Worm (Caenorhabditis elegans) whole organism, L1 larva: Measurements from ENCODE around the gene M88.4.

ENCODE experiments used
- ama-1 ChIP-seq: fragments of 150-350 bp; optimal IDR thresholded peaks from 2 replicates; lab custom pipeline; 2014
- egl-27 ChIP-seq, 2 experiments: fragments of 150-350 bp in 1 of 2; sonication (generic microtip); optimal IDR thresholded peaks; 3 replicates each; lab custom pipeline; 2017 to 2018; ENCODE audit warnings: missing biosample characterization in 2 of 2, missing genetic modification characterization in 2 of 2, missing genetic modification reagents in 2 of 2
- elt-3 ChIP-seq, 6 experiments: fragments of 150-350 bp in 1 of 6; sonication (generic microtip); optimal IDR thresholded peaks; 2 replicates each; lab custom pipeline; 2017 to 2018; ENCODE audit warnings: missing biosample characterization in 6 of 6, missing genetic modification characterization in 6 of 6, inconsistent platforms in 1 of 6
- lin-39 ChIP-seq: fragments of 150-350 bp; optimal IDR thresholded peaks from 2 replicates; lab custom pipeline; 2014; ENCODE audit warnings: missing biosample characterization, missing genetic modification reagents, missing genetic modification characterization
- lsy-2 ChIP-seq, 2 experiments: fragments of 150-350 bp; optimal IDR thresholded peaks; 2 replicates each; lab custom pipeline; 2014; ENCODE audit warnings: missing biosample characterization in 2 of 2, missing genetic modification characterization in 2 of 2
- nhr-47 ChIP-seq: sonication (generic microtip); optimal IDR thresholded peaks from 2 replicates; lab custom pipeline; 2016; ENCODE audit warnings: mild to moderate bottlenecking, missing genetic modification characterization, moderate library complexity, missing compliant biosample characterization
- pqm-1 ChIP-seq: sonication (generic microtip); optimal IDR thresholded peaks from 3 replicates; lab custom pipeline; 2017; ENCODE audit warnings: missing biosample characterization, missing genetic modification characterization
- skn-1 ChIP-seq: fragments of 150-350 bp; optimal IDR thresholded peaks from 2 replicates; lab custom pipeline; 2014; ENCODE audit warnings: missing biosample characterization, missing genetic modification characterization
- snpc-4 ChIP-seq: fragments of 150-350 bp; optimal IDR thresholded peaks from 2 replicates; lab custom pipeline; 2014; ENCODE audit warnings: missing biosample characterization, missing genetic modification characterization
- tlp-1 ChIP-seq: fragments of 150-350 bp; optimal IDR thresholded peaks from 2 replicates; lab custom pipeline; 2014; ENCODE audit warnings: missing biosample characterization, missing genetic modification characterization
- unc-62 ChIP-seq: fragments of 150-350 bp; optimal IDR thresholded peaks from 2 replicates; lab custom pipeline; 2014; ENCODE audit warnings: missing biosample characterization, missing genetic modification reagents, missing genetic modification characterization
- xbp-1 ChIP-seq: sonication (generic microtip); optimal IDR thresholded peaks from 2 replicates; lab custom pipeline; 2016; ENCODE audit warnings: missing genetic modification characterization, missing compliant biosample characterization

DNA sequence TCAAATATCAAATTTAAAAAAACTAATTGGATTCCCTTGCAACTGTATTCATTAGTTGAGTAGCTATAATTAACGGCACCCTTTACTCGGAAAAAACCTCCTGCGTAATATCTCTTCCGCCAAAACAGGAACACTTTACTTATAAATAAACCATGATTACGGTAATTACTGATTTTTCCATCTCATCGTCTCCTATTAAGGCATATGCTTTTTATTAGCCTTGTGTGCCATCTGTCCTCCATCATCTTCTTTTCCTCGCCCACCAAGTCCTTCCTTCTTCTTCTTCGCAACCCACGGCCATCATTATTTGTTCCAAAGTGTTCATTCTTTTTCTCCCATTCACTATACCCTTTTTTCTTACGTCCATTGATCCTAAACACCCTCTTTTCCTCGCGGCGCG is 29.4 kb upstream of the M88.4 start:
- TF ChIP-seq snpc-4 (tag; lab: Kevin White, UChicago): no peak
- no peak for TF ChIP-seq egl-27 (tag; optimal IDR thresholded peaks at IDR 0.05; lab: Kevin White, UChicago)
- TF ChIP-seq xbp-1: no peak
- no peak for TF ChIP-seq skn-1 (tag; lab: Kevin White, UChicago)
- TF ChIP-seq elt-3 (tag; optimal IDR thresholded peaks at IDR 0.05; lab: Kevin White, UChicago): no peak
- TF ChIP-seq lin-39 (tag; lab: Kevin White, UChicago): no peak
- no peak for TF ChIP-seq ama-1 (lab: Kevin White, UChicago)
- TF ChIP-seq pqm-1 (tag; lab: Kevin White, UChicago): no peak
- TF ChIP-seq unc-62 (GFP tag; lab: Kevin White, UChicago): no peak
- TF ChIP-seq nhr-47: no peak
- no peak for TF ChIP-seq tlp-1 (tag; lab: Kevin White, UChicago)
- TF ChIP-seq lsy-2 (tag; optimal IDR thresholded peaks at IDR 0.05; lab: Kevin White, UChicago): no peak
